Worm (Caenorhabditis elegans) whole organism, L1 larva: ENCODE data around the gene srh-236.

Experiments
- C16A3.4 ChIP-seq: fragments of 150-350 bp; optimal IDR thresholded peaks from 2 replicates; lab custom pipeline; 2014; ENCODE audit warnings: missing biosample characterization, missing genetic modification characterization
- C34B4.2 ChIP-seq: sonication (generic microtip); optimal IDR thresholded peaks from 2 replicates; lab custom pipeline; 2017; ENCODE audit warnings: mild to moderate bottlenecking, missing genetic modification characterization, missing compliant biosample characterization
- F16B12.6 ChIP-seq: fragments of 150-350 bp; optimal IDR thresholded peaks from 2 replicates; lab custom pipeline; 2014; ENCODE audit warnings: missing biosample characterization, missing genetic modification characterization
- Y116A8C.19 ChIP-seq: sonication (generic microtip); optimal IDR thresholded peaks from 2 replicates; lab custom pipeline; 2016; ENCODE audit warnings: missing compliant biosample characterization, missing genetic modification characterization, borderline replicate concordance
- alr-1 ChIP-seq: fragments of 200-800 bp; sonication (Bioruptor generic); optimal IDR thresholded peaks from 2 replicates; lab custom pipeline; 2018; ENCODE audit warnings: borderline replicate concordance, mild to moderate bottlenecking, missing genetic modification characterization, missing compliant biosample characterization
- ama-1 ChIP-seq: fragments of 150-350 bp; optimal IDR thresholded peaks from 2 replicates; lab custom pipeline; 2014
- ceh-8 ChIP-seq: fragments of 200-800 bp; sonication (Bioruptor generic); optimal IDR thresholded peaks from 2 replicates; lab custom pipeline; 2018; ENCODE audit warnings: mild to moderate bottlenecking, missing genetic modification characterization, moderate library complexity, missing compliant biosample characterization
- ceh-82 ChIP-seq, 3 experiments: fragments of 150-350 bp in 1 of 3; sonication (generic microtip) in 2 of 3; optimal IDR thresholded peaks; 2 replicates each; lab custom pipeline; 2014 to 2017; ENCODE audit warnings: missing biosample characterization in 3 of 3, missing genetic modification characterization in 3 of 3
- ceh-88 ChIP-seq: fragments of 200-800 bp; sonication (Bioruptor generic); IDR thresholded peaks from 2 replicates; pipeline ENCODE4 v1.3.6; 2022; ENCODE audit warnings: missing genetic modification characterization, missing compliant biosample characterization
- ces-1 ChIP-seq: fragments of 150-350 bp; optimal IDR thresholded peaks from 2 replicates; lab custom pipeline; 2014; ENCODE audit warnings: missing biosample characterization, missing genetic modification reagents, missing genetic modification characterization
- dpl-1 ChIP-seq, 3 experiments: fragments of 150-350 bp in 2 of 3; sonication (generic microtip) in 1 of 3; optimal IDR thresholded peaks; 2 replicates each; lab custom pipeline; 2014 to 2017; ENCODE audit warnings: missing biosample characterization in 3 of 3, missing genetic modification characterization in 3 of 3, missing genetic modification reagents in 3 of 3
- dsc-1 ChIP-seq: sonication (generic microtip); optimal IDR thresholded peaks from 2 replicates; lab custom pipeline; 2016; ENCODE audit warnings: mild to moderate bottlenecking, missing genetic modification characterization, missing compliant biosample characterization
- efl-1 ChIP-seq, 4 experiments: fragments of 150-350 bp; optimal IDR thresholded peaks in 3 of 4; peaks in 1 of 4; 1 replicate in 1 of 4; 2 replicates in 3 of 4; lab custom pipeline; 2014; ENCODE audit warnings: missing biosample characterization in 2 of 4, missing genetic modification characterization in 2 of 4, missing genetic modification reagents in 2 of 4
- efl-3 ChIP-seq: fragments of 200-800 bp; sonication (Bioruptor generic); optimal IDR thresholded peaks from 2 replicates; lab custom pipeline; 2018; ENCODE audit warnings: mild to moderate bottlenecking, missing genetic modification characterization, missing compliant biosample characterization
- egl-13 ChIP-seq: sonication (generic microtip); optimal IDR thresholded peaks from 2 replicates; lab custom pipeline; 2016; ENCODE audit warnings: missing genotype, missing genetic modification reagents, missing genetic modification characterization, missing compliant biosample characterization
- elt-3 ChIP-seq, 6 experiments: fragments of 150-350 bp in 1 of 6; sonication (generic microtip); optimal IDR thresholded peaks; 2 replicates each; lab custom pipeline; 2017 to 2018; ENCODE audit warnings: missing biosample characterization in 6 of 6, missing genetic modification characterization in 6 of 6, inconsistent platforms in 1 of 6
- fkh-4 ChIP-seq: sonication (generic microtip); optimal IDR thresholded peaks from 2 replicates; lab custom pipeline; 2016; ENCODE audit warnings: missing compliant biosample characterization, missing genetic modification characterization, borderline replicate concordance
- fkh-8 ChIP-seq: sonication (generic microtip); optimal IDR thresholded peaks from 2 replicates; lab custom pipeline; 2016; ENCODE audit warnings: mild to moderate bottlenecking, missing genetic modification characterization, missing compliant biosample characterization
- hlh-17 ChIP-seq: fragments of 200-800 bp; sonication (Bioruptor generic); optimal IDR thresholded peaks from 2 replicates; lab custom pipeline; 2018; ENCODE audit warnings: missing genetic modification characterization, mild to moderate bottlenecking, missing compliant biosample characterization, moderate library complexity, borderline replicate concordance
- hlh-4 ChIP-seq: sonication (generic microtip); optimal IDR thresholded peaks from 2 replicates; lab custom pipeline; 2016; ENCODE audit warnings: mild to moderate bottlenecking, missing genetic modification characterization, missing compliant biosample characterization
- irx-1 ChIP-seq: sonication (generic microtip); optimal IDR thresholded peaks from 2 replicates; lab custom pipeline; 2016; ENCODE audit warnings: missing genetic modification characterization, missing compliant biosample characterization
- jun-1 ChIP-seq: fragments of 150-350 bp; optimal IDR thresholded peaks from 2 replicates; lab custom pipeline; 2014; ENCODE audit warnings: missing biosample characterization, missing genetic modification reagents, missing genetic modification characterization
- lin-35 ChIP-seq, 2 experiments: fragments of 150-350 bp; optimal IDR thresholded peaks; 2 replicates each; lab custom pipeline; 2014; ENCODE audit warnings: missing biosample characterization in 2 of 2, missing genetic modification characterization in 2 of 2, missing genetic modification reagents in 2 of 2
- lsy-2 ChIP-seq, 2 experiments: fragments of 150-350 bp; optimal IDR thresholded peaks; 2 replicates each; lab custom pipeline; 2014; ENCODE audit warnings: missing biosample characterization in 2 of 2, missing genetic modification characterization in 2 of 2
- mab-9 ChIP-seq: fragments of 200-800 bp; sonication (Bioruptor generic); IDR thresholded peaks from 2 replicates; pipeline ENCODE4 v1.3.6; 2022; ENCODE audit warnings: missing genetic modification reagents, missing genetic modification characterization, missing compliant biosample characterization
- mdl-1 ChIP-seq, 2 experiments: fragments of 150-350 bp; optimal IDR thresholded peaks; 2 replicates each; lab custom pipeline; 2014 to 2017; ENCODE audit warnings: missing biosample characterization in 2 of 2, missing genetic modification characterization in 2 of 2, inconsistent platforms in 1 of 2
- mep-1 ChIP-seq: fragments of 150-350 bp; optimal IDR thresholded peaks from 2 replicates; lab custom pipeline; 2014; ENCODE audit warnings: missing biosample characterization, missing genetic modification characterization
- nhr-12 ChIP-seq: sonication (generic microtip); optimal IDR thresholded peaks from 2 replicates; lab custom pipeline; 2017; ENCODE audit warnings: missing biosample characterization, missing genetic modification characterization
- nhr-20 ChIP-seq: sonication (generic microtip); optimal IDR thresholded peaks from 2 replicates; lab custom pipeline; 2016; ENCODE audit warnings: mild to moderate bottlenecking, missing genetic modification characterization, missing compliant biosample characterization
- nhr-28 ChIP-seq: fragments of 150-350 bp; optimal IDR thresholded peaks from 2 replicates; lab custom pipeline; 2014; ENCODE audit warnings: missing biosample characterization, missing genetic modification characterization
- nhr-71 ChIP-seq: sonication (generic microtip); optimal IDR thresholded peaks from 2 replicates; lab custom pipeline; 2016; ENCODE audit warnings: mild to moderate bottlenecking, missing genetic modification characterization, moderate library complexity, missing compliant biosample characterization
- nhr-77 ChIP-seq: fragments of 150-350 bp; optimal IDR thresholded peaks from 2 replicates; lab custom pipeline; 2014; ENCODE audit warnings: missing biosample characterization, missing genetic modification characterization
- nhr-84 ChIP-seq: sonication (generic microtip); optimal IDR thresholded peaks from 2 replicates; lab custom pipeline; 2017; ENCODE audit warnings: missing biosample characterization, missing genetic modification characterization
- pag-3 ChIP-seq: sonication (generic microtip); optimal IDR thresholded peaks from 2 replicates; lab custom pipeline; 2017; ENCODE audit warnings: missing genetic modification characterization, mild to moderate bottlenecking, missing compliant biosample characterization, antibody characterized with exemption, borderline replicate concordance; ENCODE audit not compliant: insufficient read depth
- pqm-1 ChIP-seq: sonication (generic microtip); optimal IDR thresholded peaks from 3 replicates; lab custom pipeline; 2017; ENCODE audit warnings: missing biosample characterization, missing genetic modification characterization
- skn-1 ChIP-seq: fragments of 150-350 bp; optimal IDR thresholded peaks from 2 replicates; lab custom pipeline; 2014; ENCODE audit warnings: missing biosample characterization, missing genetic modification characterization
- sox-4 ChIP-seq: sonication (generic microtip); optimal IDR thresholded peaks from 2 replicates; lab custom pipeline; 2016; ENCODE audit warnings: missing genetic modification characterization, missing compliant biosample characterization
- sptf-1 ChIP-seq: fragments of 150-350 bp; optimal IDR thresholded peaks from 2 replicates; lab custom pipeline; 2014; ENCODE audit warnings: missing biosample characterization, missing genetic modification characterization
- tbx-2 ChIP-seq: sonication (generic microtip); optimal IDR thresholded peaks from 2 replicates; lab custom pipeline; 2016; ENCODE audit warnings: missing genetic modification characterization, missing compliant biosample characterization
- tlp-1 ChIP-seq: fragments of 150-350 bp; optimal IDR thresholded peaks from 2 replicates; lab custom pipeline; 2014; ENCODE audit warnings: missing biosample characterization, missing genetic modification characterization
- unc-62 ChIP-seq: fragments of 150-350 bp; optimal IDR thresholded peaks from 2 replicates; lab custom pipeline; 2014; ENCODE audit warnings: missing biosample characterization, missing genetic modification reagents, missing genetic modification characterization
- unc-98 ChIP-seq: fragments of 200-800 bp; sonication (Bioruptor generic); IDR thresholded peaks from 2 replicates; pipeline ENCODE4 v1.3.6; 2022; ENCODE audit warnings: missing genetic modification characterization, missing compliant biosample characterization
- vab-15 ChIP-seq: sonication (generic microtip); optimal IDR thresholded peaks from 2 replicates; lab custom pipeline; 2017; ENCODE audit warnings: missing genotype, mild to moderate bottlenecking, missing genetic modification characterization, missing compliant biosample characterization
- xbp-1 ChIP-seq: sonication (generic microtip); optimal IDR thresholded peaks from 2 replicates; lab custom pipeline; 2016; ENCODE audit warnings: missing genetic modification characterization, missing compliant biosample characterization

The srh-236 gene

ce11 chrV:17217690-17218089 is 5.9 kb upstream of the srh-236 start, which contains the start of gene srbc-62:
TSS of gene srbc-62 (plus strand) at chrV:17217990.
- no peak for TF ChIP-seq lsy-2 (tag; optimal IDR thresholded peaks at IDR 0.05; lab: Kevin White, UChicago)

ce11 chrV:17215602-17216001 is 3.8 kb upstream of the srh-236 start:
- TF ChIP-seq ces-1 (GFP tag; lab: Kevin White, UChicago) (no peak), nhr-71 (tag; lab: Kevin White, UChicago) (no peak)

ce11 chrV:17212743-17213142 is 904 bp upstream of the srh-236 start, which contains the start of gene srh-113:
TSS of gene srh-113 (plus strand) at chrV:17213043.
- TF ChIP-seq vab-15 (tag; lab: Kevin White, UChicago): no peak
- no peak for TF ChIP-seq nhr-20 (tag; lab: Kevin White, UChicago)
- TF ChIP-seq nhr-28 (tag; lab: Kevin White, UChicago): no peak
- TF ChIP-seq sptf-1 (tag; lab: Kevin White, UChicago): no peak
- no peak for TF ChIP-seq nhr-84 (tag; lab: Kevin White, UChicago)
- no peak for TF ChIP-seq ceh-8 (GFP tag; lab: Kevin White, UChicago)
- TF ChIP-seq irx-1 (tag; lab: Kevin White, UChicago): no peak
- no peak for TF ChIP-seq unc-62 (GFP tag; lab: Kevin White, UChicago)
- TF ChIP-seq dpl-1 (GFP tag; optimal IDR thresholded peaks at IDR 0.05; lab: Kevin White, UChicago): no peak
- no peak for TF ChIP-seq ces-1 (GFP tag; lab: Kevin White, UChicago)
- TF ChIP-seq egl-13: no peak
- no peak for TF ChIP-seq C16A3.4 (tag; lab: Kevin White, UChicago)
- no peak for TF ChIP-seq mdl-1 (tag; optimal IDR thresholded peaks at IDR 0.05; lab: Kevin White, UChicago)
- no peak for TF ChIP-seq jun-1 (tag; lab: Kevin White, UChicago)
- TF ChIP-seq hlh-4 (tag; lab: Kevin White, UChicago): no peak
- TF ChIP-seq ceh-82 (tag; optimal IDR thresholded peaks at IDR 0.05; lab: Kevin White, UChicago): no peak
- TF ChIP-seq pqm-1 (tag; lab: Kevin White, UChicago): no peak

ce11 chrV:17208045-17208444 is 3.8 kb downstream of the srh-236 start, which contains the start of gene Y68A4A.13:
TSS of gene Y68A4A.13 (minus strand) at chrV:17208145.
- TF ChIP-seq mab-9 (GFP tag; lab: Robert Waterston, UW) (no peak), C34B4.2 (no peak), sox-4 (tag; lab: Kevin White, UChicago) (no peak), nhr-77 (no peak), fkh-8 (tag; lab: Kevin White, UChicago) (no peak), dsc-1 (tag; lab: Kevin White, UChicago) (no peak), Y116A8C.19 (tag; lab: Kevin White, UChicago) (no peak), nhr-12 (no peak), tlp-1 (tag; lab: Kevin White, UChicago) (no peak), lsy-2 (tag; optimal IDR thresholded peaks at IDR 0.05; lab: Kevin White, UChicago) (no peak), hlh-17 (GFP tag; lab: Kevin White, UChicago) (no peak), tbx-2 (tag; lab: Kevin White, UChicago) (no peak), efl-3 (no peak)
- TF ChIP-seq, all 84 proteins: peak for 0

ce11 chrV:17206469-17206868 is 5.4 kb downstream of the srh-236 start:
- no peak for TF ChIP-seq ceh-88
- TF ChIP-seq mep-1 (tag; lab: Kevin White, UChicago): no peak
- no peak for TF ChIP-seq fkh-4
- TF ChIP-seq pag-3 (tag; lab: Kevin White, UChicago): no peak
- TF ChIP-seq F16B12.6: no peak
- no peak for TF ChIP-seq skn-1 (tag; lab: Kevin White, UChicago)
- TF ChIP-seq efl-1 (optimal IDR thresholded peaks at IDR 0.05; lab: Kevin White, UChicago): no peak
- no peak for TF ChIP-seq efl-1 (GFP tag; optimal IDR thresholded peaks at IDR 0.05 in 1 of 2; lab: Kevin White, UChicago)
- no peak for TF ChIP-seq C16A3.4 (tag; lab: Kevin White, UChicago)
- no peak for TF ChIP-seq xbp-1
- TF ChIP-seq hlh-17 (GFP tag; lab: Kevin White, UChicago): no peak
- TF ChIP-seq unc-98 (GFP tag; lab: Robert Waterston, UW): no peak
- no peak for TF ChIP-seq elt-3 (tag; optimal IDR thresholded peaks at IDR 0.05; lab: Kevin White, UChicago)
- TF ChIP-seq ama-1 (lab: Kevin White, UChicago): no peak
- TF ChIP-seq lin-35 (GFP tag; optimal IDR thresholded peaks at IDR 0.05; lab: Kevin White, UChicago): no peak
- TF ChIP-seq alr-1 (tag; lab: Kevin White, UChicago): no peak
- no peak for TF ChIP-seq fkh-8 (tag; lab: Kevin White, UChicago)
- no peak for TF ChIP-seq nhr-77
